Worm (Caenorhabditis elegans) whole organism, young adult: ENCODE data around the gene C05G5.1.
A peak's percentile ranks its signal among the peaks of the same experiment; 100 is the strongest.

Experiments
- D2030.7 ChIP-seq: fragments of 200-800 bp; sonication (Bioruptor generic); IDR thresholded peaks from 2 replicates; pipeline ENCODE4 v1.3.6; 2022; ENCODE audit warnings: missing genetic modification reagents, missing genetic modification characterization, missing compliant biosample characterization
- ama-1 ChIP-seq, 3 experiments: fragments of 150-350 bp in 1 of 3; sonication (generic microtip) in 2 of 3; optimal IDR thresholded peaks; 2 replicates each; lab custom pipeline; 2014 to 2018; ENCODE audit warnings: missing biosample characterization in 2 of 3, missing genetic modification characterization in 2 of 3, missing genetic modification reagents in 2 of 3
- gei-17 ChIP-seq: fragments of 200-800 bp; sonication (Bioruptor generic); optimal IDR thresholded peaks from 2 replicates; lab custom pipeline; 2018; ENCODE audit warnings: mild to moderate bottlenecking, missing genetic modification characterization, missing compliant biosample characterization
- hmg-20 ChIP-seq: fragments of 200-800 bp; sonication (Bioruptor generic); IDR thresholded peaks from 2 replicates; pipeline ENCODE4 v1.3.6; 2022; ENCODE audit warnings: missing genetic modification reagents, missing genetic modification characterization, missing compliant biosample characterization
- nfya-1 ChIP-seq: sonication (generic microtip); optimal IDR thresholded peaks from 2 replicates; lab custom pipeline; 2017; ENCODE audit warnings: antibody characterized with exemption, missing compliant biosample characterization, missing genetic modification characterization, borderline replicate concordance; ENCODE audit not compliant: insufficient read depth
- nhr-27 ChIP-seq: fragments of 200-800 bp; sonication (Bioruptor generic); optimal IDR thresholded peaks from 2 replicates; lab custom pipeline; 2018; ENCODE audit warnings: mild to moderate bottlenecking, missing genetic modification characterization, moderate library complexity, missing compliant biosample characterization
- nhr-80 ChIP-seq: sonication (generic microtip); optimal IDR thresholded peaks from 2 replicates; lab custom pipeline; 2016; ENCODE audit warnings: missing genetic modification characterization, missing compliant biosample characterization
- pha-4 ChIP-seq: fragments of 150-350 bp; sonication (generic microtip); optimal IDR thresholded peaks from 2 replicates; lab custom pipeline; 2014; ENCODE audit warnings: missing biosample characterization, missing genetic modification reagents, missing genetic modification characterization
- sea-2 ChIP-seq: fragments of 200-800 bp; sonication (Bioruptor generic); IDR thresholded peaks from 2 replicates; pipeline ENCODE4 v1.3.6; 2022; ENCODE audit warnings: missing genetic modification characterization, missing compliant biosample characterization
- snpc-1.1 ChIP-seq: sonication (generic microtip); optimal IDR thresholded peaks from 2 replicates; lab custom pipeline; 2017; ENCODE audit warnings: missing genetic modification characterization, mild to moderate bottlenecking, missing compliant biosample characterization, antibody characterized with exemption, moderate library complexity, missing genotype, missing genetic modification reagents; ENCODE audit not compliant: insufficient read depth
- snpc-4 ChIP-seq, 5 experiments: fragments of 150-350 bp in 1 of 5; sonication (generic microtip) in 4 of 5; optimal IDR thresholded peaks; 2 replicates each; lab custom pipeline; 2014 to 2018; ENCODE audit warnings: missing genetic modification characterization in 5 of 5, missing biosample characterization in 3 of 5, antibody characterized with exemption in 2 of 5, mild to moderate bottlenecking in 2 of 5, missing compliant biosample characterization in 2 of 5, missing genotype in 2 of 5, moderate library complexity in 2 of 5, missing genetic modification reagents in 1 of 5
- tbp1 ChIP-seq: fragments of 200-800 bp; sonication (Bioruptor generic); optimal IDR thresholded peaks from 2 replicates; lab custom pipeline; 2018; ENCODE audit warnings: mild to moderate bottlenecking, missing genetic modification characterization, missing compliant biosample characterization
- unc-62 ChIP-seq: fragments of 150-350 bp; optimal IDR thresholded peaks from 2 replicates; lab custom pipeline; 2014; ENCODE audit warnings: missing biosample characterization, missing genetic modification reagents, missing genetic modification characterization
- ztf-22 ChIP-seq: fragments of 200-800 bp; sonication (Bioruptor generic); optimal IDR thresholded peaks from 2 replicates; lab custom pipeline; 2018; ENCODE audit warnings: mild to moderate bottlenecking, missing genetic modification characterization, moderate library complexity, missing compliant biosample characterization

- TF ChIP-seq snpc-1.1 (tag; lab: Kevin White, UChicago) (no peak), snpc-4 (GFP tag; optimal IDR thresholded peaks at IDR 0.05; lab: Kevin White, UChicago) (no peak), snpc-4 (tag; optimal IDR thresholded peaks at IDR 0.05; lab: Kevin White, UChicago) (peak in 2 of 4 experiments; percentile 8 to 17), nhr-80 (no peak), tbp1 (GFP tag; lab: Kevin White, UChicago) (no peak), pha-4 (tag; lab: Kevin White, UChicago) (no peak), nfya-1 (tag; lab: Kevin White, UChicago) (no peak), gei-17 (GFP tag; lab: Kevin White, UChicago) (no peak), unc-62 (GFP tag; lab: Kevin White, UChicago) (no peak), sea-2 (GFP tag; lab: Robert Waterston, UW) (no peak), ama-1 (optimal IDR thresholded peaks at IDR 0.05; lab: Kevin White, UChicago) (no peak), ama-1 (GFP tag; optimal IDR thresholded peaks at IDR 0.05; lab: Kevin White, UChicago) (no peak), nhr-27 (tag; lab: Kevin White, UChicago) (no peak), hmg-20 (no peak), ztf-22 (GFP tag; lab: Kevin White, UChicago) (no peak), D2030.7 (no peak)
Measured at ce11 chrX:14756606-14757005, 16.7 kb upstream of the C05G5.1 start.
